Worm (Caenorhabditis elegans): Measurements from ENCODE around the gene Y116F11B.13.

DNA sequence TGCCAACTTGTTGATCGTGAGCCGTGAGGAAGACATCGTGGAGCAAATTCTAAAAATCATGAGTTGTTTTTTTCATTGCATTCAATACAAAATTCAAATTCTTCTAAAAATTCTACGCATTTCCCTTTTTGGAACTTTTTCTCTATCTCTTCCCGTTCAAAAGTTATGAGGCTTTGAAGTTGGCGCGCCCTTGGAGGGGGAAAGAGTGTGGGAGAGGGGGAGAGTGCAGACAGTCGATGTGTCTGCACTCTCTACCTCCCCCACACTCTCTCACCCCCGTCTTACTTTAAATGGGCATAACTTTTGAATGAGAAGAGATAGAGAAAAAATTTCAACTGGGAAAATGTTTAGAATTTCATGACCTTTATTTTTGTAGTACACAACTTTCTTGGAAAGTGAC lies 26.7 kb upstream of the Y116F11B.13 start:
- TF ChIP-seq fkh-10 (GFP tag; optimal IDR thresholded peaks at IDR 0.05) (no peak), dmd-4 (tag; optimal IDR thresholded peaks at IDR 0.05; ENCODE audit: borderline replicate concordance) (no peak), pqm-1 (tag; optimal IDR thresholded peaks at IDR 0.05) (no peak), syd-9 (tag; optimal IDR thresholded peaks at IDR 0.05) (no peak), tbx-2 (tag; optimal IDR thresholded peaks at IDR 0.05) (no peak), unc-55 (GFP tag; optimal IDR thresholded peaks at IDR 0.05) (no peak), mec-3 (tag; optimal IDR thresholded peaks at IDR 0.05; ENCODE audit: borderline replicate concordance) (no peak), rnt-1 (tag; optimal IDR thresholded peaks at IDR 0.05) (no peak), elt-4 (tag; optimal IDR thresholded peaks at IDR 0.05) (no peak), nhr-11 (tag; optimal IDR thresholded peaks at IDR 0.05) (no peak), lim-6 (tag; optimal IDR thresholded peaks at IDR 0.05) (no peak), elt-2 (tag; optimal IDR thresholded peaks at IDR 0.05) (no peak)
